Fruit fly (Drosophila melanogaster): Measurements from ENCODE around the gene RpL30.
A peak's percentile ranks its signal among the peaks of the same experiment; 100 is the strongest.

Gene RpL30

dm6 chr2L:19011895-19012645 is 3.0 kb upstream of the RpL30 start (continued):
- TF ChIP-seq Ptx1 (GFP tag; IDR thresholded peaks at IDR 0.05), result peak; percentile 91
- peak; percentile 80 for TF ChIP-seq CG13424 (tag; optimal IDR thresholded peaks at IDR 0.05)
- TF ChIP-seq z (GFP tag; IDR thresholded peaks at IDR 0.05), result no peak
- TF ChIP-seq vvl (GFP tag; IDR thresholded peaks at IDR 0.05), result peak; percentile 89
- TF ChIP-seq ind (GFP tag; optimal IDR thresholded peaks at IDR 0.05), result peak; percentile 82
- TF ChIP-seq hb (GFP tag; IDR thresholded peaks at IDR 0.05; ENCODE audit: partially characterized antibody), result no peak
- TF ChIP-seq bsh (GFP tag; optimal IDR thresholded peaks at IDR 0.05), result peak; percentile 44 to 81
- TF ChIP-seq trem (tag; optimal IDR thresholded peaks at IDR 0.05), result peak; percentile 36
- peak; percentile 85 for TF ChIP-seq CG11456 (GFP tag; IDR thresholded peaks at IDR 0.05)
- TF ChIP-seq TFAM (GFP tag; optimal IDR thresholded peaks at IDR 0.05), result no peak
- peak; percentile 78 for TF ChIP-seq CG6272 (GFP tag; IDR thresholded peaks at IDR 0.05)
- TF ChIP-seq kni (GFP tag; optimal IDR thresholded peaks at IDR 0.05), result no peak
- TF ChIP-seq Mes4 (GFP tag; optimal IDR thresholded peaks at IDR 0.05), result peak; percentile 62
- TF ChIP-seq HLH4C (GFP tag; IDR thresholded peaks at IDR 0.05; ENCODE audit: partially characterized antibody), result no peak
- TF ChIP-seq Blimp-1 (GFP tag; optimal IDR thresholded peaks at IDR 0.05), result peak; percentile 67
- TF ChIP-seq CG12659 (GFP tag; optimal IDR thresholded peaks at IDR 0.05), result peak; percentile 83
- peak; percentile 68 for TF ChIP-seq Drgx (GFP tag; IDR thresholded peaks at IDR 0.05)
- TF ChIP-seq tx (GFP tag; optimal IDR thresholded peaks at IDR 0.05), result peak; percentile 73
- TF ChIP-seq Ravus (GFP tag; IDR thresholded peaks at IDR 0.05), result peak; percentile 47
- peak; percentile 83 for TF ChIP-seq CG9609 (GFP tag; optimal IDR thresholded peaks at IDR 0.05)
- peak; percentile 83 for TF ChIP-seq maf-S (GFP tag; optimal IDR thresholded peaks at IDR 0.05)
- peak; percentile 73 for TF ChIP-seq CG10147 (GFP tag; optimal IDR thresholded peaks at IDR 0.05)
- TF ChIP-seq CG7556 (GFP tag; optimal IDR thresholded peaks at IDR 0.05), result peak; percentile 91
- TF ChIP-seq az2 (GFP tag; optimal IDR thresholded peaks at IDR 0.05), result peak; percentile 72
- no peak for TF ChIP-seq eve (GFP tag; optimal IDR thresholded peaks at IDR 0.05)
- TF ChIP-seq CTCF (GFP tag; optimal IDR thresholded peaks at IDR 0.05), result no peak
- no peak for TF ChIP-seq CG7745 (tag; optimal IDR thresholded peaks at IDR 0.05)
- peak; percentile 51 for TF ChIP-seq CG14710 (tag; optimal IDR thresholded peaks at IDR 0.05)
- 0 out of 2 replicates have a peak, but pooled peaks have one; percentile 36 for TF ChIP-seq gt (GFP tag; IDR thresholded peaks at IDR 0.05)
- peak; percentile 79 for TF ChIP-seq fd3F (GFP tag; optimal IDR thresholded peaks at IDR 0.05)
- TF ChIP-seq CG1233 (GFP tag; optimal IDR thresholded peaks at IDR 0.05), result peak; percentile 69
- TF ChIP-seq exex (tag; optimal IDR thresholded peaks at IDR 0.05), result peak; percentile 53
- no peak for TF ChIP-seq CG4707 (GFP tag; optimal IDR thresholded peaks at IDR 0.05)
- TF ChIP-seq mirr (GFP tag; optimal IDR thresholded peaks at IDR 0.05), result peak; percentile 88
- peak; percentile 81 for TF ChIP-seq ranshi (GFP tag; IDR thresholded peaks at IDR 0.05)
- no peak for TF ChIP-seq nerfin-2 (GFP tag; IDR thresholded peaks at IDR 0.05; ENCODE audit: partially characterized antibody)
- TF ChIP-seq CG2712 (tag; optimal IDR thresholded peaks at IDR 0.05), result peak; percentile 82
- TF ChIP-seq mld (GFP tag; IDR thresholded peaks at IDR 0.05; ENCODE audit: partially characterized antibody), result no peak
- peak; percentile 54; the same call in 1 of the 2 replicates for TF ChIP-seq ham (GFP tag; IDR thresholded peaks at IDR 0.05)
- peak; percentile 73 for TF ChIP-seq CG10543 (GFP tag; optimal IDR thresholded peaks at IDR 0.05)
- TF ChIP-seq sim (GFP tag; IDR thresholded peaks at IDR 0.05), result peak; percentile 58; the same call in 1 of the 2 replicates
- TF ChIP-seq dan (GFP tag; IDR thresholded peaks at IDR 0.05), result no peak
- TF ChIP-seq dimm (GFP tag; IDR thresholded peaks at IDR 0.05), result 0 out of 2 replicates have a peak, but pooled peaks have one; percentile 8
- peak; percentile 67 for TF ChIP-seq Lim3 (GFP tag; IDR thresholded peaks at IDR 0.05)
- peak; percentile 87 for TF ChIP-seq sisA (GFP tag; IDR thresholded peaks at IDR 0.05)
- TF ChIP-seq Atf3 (GFP tag; optimal IDR thresholded peaks at IDR 0.05), result peak; percentile 61
- TF ChIP-seq ERR (GFP tag; optimal IDR thresholded peaks at IDR 0.05), result peak; percentile 67
- peak; percentile 28 for TF ChIP-seq Jarid2 (GFP tag; optimal IDR thresholded peaks at IDR 0.05)
- peak; percentile 8 for TF ChIP-seq CG6765 (GFP tag; optimal IDR thresholded peaks at IDR 0.05)

All from whole organism, embryonic.